Fruit fly (Drosophila melanogaster) whole organism, wandering third instar larva: ENCODE measurements around the gene CG3032.

Experiments used
- Abd-B ChIP-seq: fragments of >200 bp; optimal IDR thresholded peaks from 2 replicates; lab custom pipeline; 2017; ENCODE audit warnings: missing biosample characterization, missing genetic modification characterization
- CG32264 ChIP-seq: fragments of 200-800 bp; sonication (Bioruptor generic); optimal IDR thresholded peaks from 2 replicates; lab custom pipeline; 2016; ENCODE audit warnings: missing biosample characterization, missing genetic modification characterization
- CG9705 ChIP-seq: fragments of 200-800 bp; sonication (Bioruptor generic); optimal IDR thresholded peaks from 2 replicates; lab custom pipeline; 2018; ENCODE audit warnings: missing biosample characterization, mild to moderate bottlenecking, missing genetic modification characterization
- CrebA ChIP-seq: fragments of 200-800 bp; sonication (Bioruptor generic); optimal IDR thresholded peaks from 2 replicates; lab custom pipeline; 2016; ENCODE audit warnings: missing biosample characterization, mild to moderate bottlenecking, missing genetic modification characterization, borderline replicate concordance
- Dfd ChIP-seq: fragments of >200 bp; optimal IDR thresholded peaks from 2 replicates; lab custom pipeline; 2017; ENCODE audit warnings: missing biosample characterization, missing genetic modification characterization
- Dif ChIP-seq: fragments of 200-275, 200-300 bp; sonication (Bioruptor generic); optimal IDR thresholded peaks from 2 replicates; lab custom pipeline; 2018; ENCODE audit warnings: missing biosample characterization, missing genetic modification characterization; ENCODE audit not compliant: partially characterized antibody
- GATAd ChIP-seq: sonication (Bioruptor generic); optimal IDR thresholded peaks from 2 replicates; lab custom pipeline; 2016; ENCODE audit warnings: missing biosample characterization, missing genetic modification characterization
- HLH106 ChIP-seq: fragments of 200-800 bp; optimal IDR thresholded peaks from 3 replicates; lab custom pipeline; 2019; ENCODE audit warnings: missing biosample characterization, mild to moderate bottlenecking, missing genetic modification characterization, moderate library complexity
- Hnf4 ChIP-seq: fragments of 200-800 bp; sonication (Bioruptor generic); optimal IDR thresholded peaks from 2 replicates; lab custom pipeline; 2016; ENCODE audit warnings: missing biosample characterization, mild to moderate bottlenecking, missing genetic modification characterization
- Hr78 ChIP-seq: fragments of >200 bp; optimal IDR thresholded peaks from 2 replicates; lab custom pipeline; 2017; ENCODE audit warnings: missing biosample characterization, missing genetic modification characterization
- Hr83 ChIP-seq: fragments of 200-300 bp; sonication (Bioruptor generic); optimal IDR thresholded peaks from 2 replicates; lab custom pipeline; 2016; ENCODE audit warnings: missing biosample characterization, mild to moderate bottlenecking, missing genetic modification characterization, moderate library complexity; ENCODE audit not compliant: poor library complexity, severe bottlenecking
- Jra ChIP-seq: sonication (Bioruptor generic); optimal IDR thresholded peaks from 2 replicates; lab custom pipeline; 2016; ENCODE audit warnings: missing biosample characterization, missing genetic modification characterization
- Mio ChIP-seq: sonication (Bioruptor generic); optimal IDR thresholded peaks from 2 replicates; lab custom pipeline; 2016; ENCODE audit warnings: missing biosample characterization, missing genetic modification characterization
- Myc ChIP-seq: fragments of >200 bp; optimal IDR thresholded peaks from 2 replicates; lab custom pipeline; 2017
- N ChIP-seq: fragments of >200 bp; optimal IDR thresholded peaks from 2 replicates; lab custom pipeline; 2018; ENCODE audit warnings: missing biosample characterization, missing external identifiers, missing genetic modification characterization
- OdsH ChIP-seq: fragments of 200-800 bp; sonication (Bioruptor generic); optimal IDR thresholded peaks from 2 replicates; lab custom pipeline; 2016; ENCODE audit warnings: missing biosample characterization, mild to moderate bottlenecking, missing genetic modification characterization
- Rel ChIP-seq, 2 experiments: fragments of 200-800 bp; sonication (Bioruptor generic) in 1 of 2; optimal IDR thresholded peaks; 2 replicates in 1 of 2; 3 replicates in 1 of 2; lab custom pipeline; 2016 to 2019; ENCODE audit warnings: mild to moderate bottlenecking in 2 of 2, missing biosample characterization in 2 of 2, missing genetic modification characterization in 2 of 2, moderate library complexity in 1 of 2
- Sp1 ChIP-seq: fragments of 200-800 bp; sonication (Bioruptor generic); optimal IDR thresholded peaks from 3 replicates; lab custom pipeline; 2019; ENCODE audit warnings: missing biosample characterization, mild to moderate bottlenecking, missing genetic modification characterization, moderate library complexity
- Vsx2 ChIP-seq: fragments of 200-300, 225-300 bp; sonication (Bioruptor generic); optimal IDR thresholded peaks from 2 replicates; lab custom pipeline; 2018; ENCODE audit warnings: missing biosample characterization, missing genetic modification characterization; ENCODE audit not compliant: partially characterized antibody
- br ChIP-seq: fragments of 200-800 bp; sonication (Bioruptor generic); optimal IDR thresholded peaks from 2 replicates; lab custom pipeline; 2016; ENCODE audit warnings: missing biosample characterization, missing genetic modification characterization
- brk ChIP-seq: fragments of 200-800 bp; sonication (Bioruptor generic); optimal IDR thresholded peaks from 2 replicates; lab custom pipeline; 2016; ENCODE audit warnings: missing biosample characterization, mild to moderate bottlenecking, missing genetic modification characterization
- dl ChIP-seq, 2 experiments: fragments of 175-275, 200-275 bp in 1 of 2; fragments of 200-275 bp in 1 of 2; sonication (Bioruptor generic); optimal IDR thresholded peaks; lab custom pipeline; 2018; ENCODE audit warnings: mild to moderate bottlenecking in 2 of 2, missing biosample characterization in 2 of 2, missing genetic modification characterization in 2 of 2, moderate library complexity in 2 of 2; ENCODE audit not compliant: partially characterized antibody in 2 of 2, insufficient read depth in 1 of 2
- dmrt93B ChIP-seq: fragments of 200-800 bp; sonication (Bioruptor generic); optimal IDR thresholded peaks from 2 replicates; lab custom pipeline; 2018; ENCODE audit warnings: missing biosample characterization, mild to moderate bottlenecking, missing genetic modification characterization
- dsf ChIP-seq: sonication (Bioruptor generic); optimal IDR thresholded peaks from 2 replicates; lab custom pipeline; 2016; ENCODE audit warnings: missing biosample characterization, missing genetic modification characterization, borderline replicate concordance
- ey ChIP-seq: fragments of 200-800 bp; sonication (Bioruptor generic); optimal IDR thresholded peaks from 2 replicates; lab custom pipeline; 2016; ENCODE audit warnings: missing biosample characterization, missing genetic modification characterization
- foxo ChIP-seq, 2 experiments: fragments of 200-800 bp; sonication (Bioruptor generic); optimal IDR thresholded peaks; 2 replicates in 1 of 2; 3 replicates in 1 of 2; lab custom pipeline; 2016 to 2017; ENCODE audit warnings: missing biosample characterization in 2 of 2, missing genetic modification characterization in 2 of 2
- fru ChIP-seq: fragments of 200-800 bp; sonication (Bioruptor generic); optimal IDR thresholded peaks from 3 replicates; lab custom pipeline; 2016; ENCODE audit warnings: missing biosample characterization, mild to moderate bottlenecking, missing genetic modification characterization
- h ChIP-seq: fragments of 200-800 bp; sonication (Bioruptor generic); optimal IDR thresholded peaks from 3 replicates; lab custom pipeline; 2016; ENCODE audit warnings: missing biosample characterization, mild to moderate bottlenecking, missing genetic modification characterization
- jim ChIP-seq: fragments of 175-275, 200-325 bp; sonication (Bioruptor generic); optimal IDR thresholded peaks from 2 replicates; lab custom pipeline; 2016; ENCODE audit warnings: missing biosample characterization, mild to moderate bottlenecking, missing genetic modification characterization
- lola ChIP-seq: fragments of >200 bp; optimal IDR thresholded peaks from 2 replicates; lab custom pipeline; 2017; ENCODE audit warnings: missing biosample characterization, missing genetic modification characterization
- pan ChIP-seq: fragments of >200 bp; optimal IDR thresholded peaks from 2 replicates; lab custom pipeline; 2017
- psq ChIP-seq: fragments of 200-800 bp; sonication (Bioruptor generic); optimal IDR thresholded peaks from 3 replicates; lab custom pipeline; 2017; ENCODE audit warnings: missing biosample characterization, mild to moderate bottlenecking, missing genetic modification characterization, moderate library complexity
- rgr ChIP-seq: fragments of 200-800 bp; sonication (Bioruptor generic); optimal IDR thresholded peaks from 3 replicates; lab custom pipeline; 2016; ENCODE audit warnings: missing biosample characterization, mild to moderate bottlenecking, missing genetic modification characterization
- sage ChIP-seq: fragments of 200-800 bp; sonication (Bioruptor generic); optimal IDR thresholded peaks from 2 replicates; lab custom pipeline; 2016; ENCODE audit warnings: missing biosample characterization, mild to moderate bottlenecking, missing genetic modification characterization
- sv ChIP-seq: fragments of 200-800 bp; sonication (Bioruptor generic); optimal IDR thresholded peaks from 3 replicates; lab custom pipeline; 2016; ENCODE audit warnings: missing biosample characterization, missing genetic modification characterization
- tai ChIP-seq: sonication (Bioruptor generic); optimal IDR thresholded peaks from 2 replicates; lab custom pipeline; 2016; ENCODE audit warnings: missing biosample characterization, missing genetic modification characterization
- usp ChIP-seq: fragments of >200 bp; optimal IDR thresholded peaks from 2 replicates; lab custom pipeline; 2017; ENCODE audit warnings: missing biosample characterization, missing genetic modification characterization
- woc ChIP-seq: sonication (Bioruptor generic); optimal IDR thresholded peaks from 2 replicates; lab custom pipeline; 2016; ENCODE audit warnings: missing biosample characterization, mild to moderate bottlenecking, missing genetic modification characterization

CG3032 gene

dm6 chrX:7007693-7008092, 6.0 kb downstream of the CG3032 start (continued):
- no peak for TF ChIP-seq usp (GFP tag; lab: Kevin White, UChicago)
- no peak for TF ChIP-seq dl (GFP tag; optimal IDR thresholded peaks at IDR 0.05; lab: Kevin White, UChicago; ENCODE audit: insufficient read depth in 1 of 2, partially characterized antibody in 2 of 2)

dm6 chrX:7005444-7005843, 8.2 kb downstream of the CG3032 start:
- TF ChIP-seq Dif (GFP tag; lab: Kevin White, UChicago) = no peak
- TF ChIP-seq, all 38 proteins: peak for 0

- TF ChIP-seq rgr (peak; percentile 5), brk (GFP tag; lab: Kevin White, UChicago) (no peak), Sp1 (GFP tag; lab: Kevin White, UChicago) (no peak), sv (GFP tag; lab: Kevin White, UChicago) (peak; percentile 56)
Measured at dm6 chrX:7004101-7004700, 9.5 kb downstream of the CG3032 start.

- TF ChIP-seq Hr83 (GFP tag; lab: Kevin White, UChicago) (no peak), HLH106 (tag; lab: Kevin White, UChicago) (peak; percentile 65), dsf (GFP tag; lab: Kevin White, UChicago) (no peak), ey (GFP tag; lab: Kevin White, UChicago) (peak; percentile 38), dmrt93B (GFP tag; lab: Kevin White, UChicago) (peak; percentile 32), brk (GFP tag; lab: Kevin White, UChicago) (peak; percentile 48), psq (GFP tag; lab: Kevin White, UChicago) (peak; percentile 54), Hnf4 (GFP tag; lab: Kevin White, UChicago) (peak; percentile 46), CrebA (GFP tag; lab: Kevin White, UChicago) (no peak), Rel (GFP tag; optimal IDR thresholded peaks at IDR 0.05; lab: Kevin White, UChicago) (no peak), Rel (tag; optimal IDR thresholded peaks at IDR 0.05; lab: Kevin White, UChicago) (no peak), CG9705 (GFP tag; lab: Kevin White, UChicago) (no peak), lola (no peak), OdsH (GFP tag; lab: Kevin White, UChicago) (peak; percentile 64), CG32264 (no peak), Vsx2 (GFP tag; lab: Kevin White, UChicago) (no peak), br (GFP tag; lab: Kevin White, UChicago) (peak; percentile 64), GATAd (GFP tag; lab: Kevin White, UChicago) (no peak), Myc (lab: Kevin White, UChicago) (no peak), sage (GFP tag; lab: Kevin White, UChicago) (peak; percentile 57), pan (lab: Kevin White, UChicago) (no peak), Sp1 (GFP tag; lab: Kevin White, UChicago) (peak; percentile 50), Abd-B (GFP tag; lab: Kevin White, UChicago) (no peak), tai (GFP tag; lab: Kevin White, UChicago) (no peak), usp (GFP tag; lab: Kevin White, UChicago) (no peak), foxo (GFP tag; optimal IDR thresholded peaks at IDR 0.05; lab: Kevin White, UChicago) (peak in 1 of 2 experiments; percentile 53), Dif (GFP tag; lab: Kevin White, UChicago) (no peak), jim (no peak), dl (GFP tag; optimal IDR thresholded peaks at IDR 0.05; lab: Kevin White, UChicago; ENCODE audit: insufficient read depth in 1 of 2, partially characterized antibody in 2 of 2) (no peak), N (no peak), rgr (peak; percentile 72), Hr78 (GFP tag; lab: Kevin White, UChicago) (no peak), fru (GFP tag; lab: Kevin White, UChicago) (peak; percentile 50), Jra (no peak), Dfd (GFP tag; lab: Kevin White, UChicago) (no peak), Mio (GFP tag; lab: Kevin White, UChicago) (no peak), sv (GFP tag; lab: Kevin White, UChicago) (no peak), woc (peak; percentile 57), h (GFP tag; lab: Kevin White, UChicago) (peak; percentile 76)
Measured at dm6 chrX:7001135-7001769, 12.4 kb downstream of the CG3032 start.
